Fruit fly (Drosophila melanogaster) Kc167 (cell line): ENCODE data around the gene CG4968.

ENCODE experiments used
- Myc ChIP-seq: fragments of >200 bp; optimal IDR thresholded peaks from 2 replicates; lab custom pipeline; 2017; ENCODE audit warnings: missing external identifiers
- Sin3A ChIP-seq: fragments of >200 bp; optimal IDR thresholded peaks from 2 replicates; lab custom pipeline; 2018; ENCODE audit warnings: missing external identifiers
- h ChIP-seq: fragments of >200 bp; optimal IDR thresholded peaks from 3 replicates; lab custom pipeline; 2018; ENCODE audit warnings: missing external identifiers
- insv ChIP-seq: fragments of >200 bp; optimal IDR thresholded peaks from 3 replicates; lab custom pipeline; 2018; ENCODE audit warnings: missing external identifiers
- psq ChIP-seq: fragments of >200 bp; optimal IDR thresholded peaks from 2 replicates; lab custom pipeline; 2017; ENCODE audit warnings: missing external identifiers
- ttk ChIP-seq: sonication (Bioruptor generic); optimal IDR thresholded peaks from 2 replicates; lab custom pipeline; 2017; ENCODE audit warnings: missing external identifiers

Gene CG4968

DNA sequence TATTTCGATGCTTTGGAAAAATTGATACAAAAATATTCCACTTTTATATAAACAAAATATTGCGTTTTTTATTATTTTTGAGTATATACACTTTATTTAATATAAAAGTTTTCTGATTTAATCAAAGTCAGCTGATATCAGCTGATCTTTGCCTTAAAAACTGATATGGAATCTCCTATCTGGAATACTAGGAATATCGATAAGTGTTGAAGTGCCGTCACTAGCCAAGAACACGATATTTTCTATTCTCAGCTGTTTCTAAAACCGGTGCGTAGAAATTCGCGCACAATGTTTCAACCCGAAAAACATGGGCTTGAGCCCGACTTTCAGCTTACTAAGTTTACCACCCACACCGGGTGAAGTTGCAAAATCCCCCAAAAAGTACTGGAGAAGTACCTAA, 35.7 kb downstream of the CG4968 start, which contains the start of gene Sps2:
Gene Sps2 (plus strand): TSS at position 124 of the 400 bp plus-strand sequence.
- TF ChIP-seq Sin3A (lab: Kevin White, UChicago) (no peak), psq (lab: Kevin White, UChicago) (no peak), insv (no peak), Myc (no peak), ttk (lab: Kevin White, UChicago) (no peak)

DNA sequence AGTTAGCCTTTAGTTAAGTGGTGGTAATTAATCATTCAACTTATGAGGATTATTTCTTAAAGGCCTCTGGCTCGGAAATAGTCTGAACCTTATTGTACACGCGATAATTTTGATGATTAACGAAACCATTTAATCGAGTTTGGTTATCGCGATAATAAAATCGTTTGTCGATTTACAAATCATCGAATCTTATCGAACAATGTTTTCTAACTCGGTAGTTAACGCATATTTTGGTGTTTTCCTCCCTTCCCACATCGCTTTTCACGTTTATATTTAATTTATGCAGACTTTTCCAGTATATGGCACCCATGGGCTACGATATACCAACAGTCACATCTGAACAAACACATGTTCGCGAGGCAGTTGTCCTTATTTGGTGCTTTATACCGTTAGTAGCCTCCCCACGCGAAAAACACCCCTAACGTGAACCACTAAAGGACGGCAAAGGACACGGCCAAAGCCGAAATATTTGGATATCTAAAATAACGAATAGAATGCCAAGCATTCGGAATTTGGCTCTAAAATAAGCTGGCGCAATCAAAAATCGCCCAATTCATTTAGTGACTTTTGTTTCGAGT, 37.4 kb downstream of the CG4968 start, which contains the start of gene Frmd5:
Gene Frmd5 (plus strand): TSS at position 414 of the 578 bp plus-strand sequence.
- no peak for TF ChIP-seq Myc
- TF ChIP-seq ttk (lab: Kevin White, UChicago): no peak
- no peak for TF ChIP-seq Sin3A (lab: Kevin White, UChicago)
- no peak for TF ChIP-seq h
- no peak for TF ChIP-seq psq (lab: Kevin White, UChicago)
- no peak for TF ChIP-seq insv

DNA sequence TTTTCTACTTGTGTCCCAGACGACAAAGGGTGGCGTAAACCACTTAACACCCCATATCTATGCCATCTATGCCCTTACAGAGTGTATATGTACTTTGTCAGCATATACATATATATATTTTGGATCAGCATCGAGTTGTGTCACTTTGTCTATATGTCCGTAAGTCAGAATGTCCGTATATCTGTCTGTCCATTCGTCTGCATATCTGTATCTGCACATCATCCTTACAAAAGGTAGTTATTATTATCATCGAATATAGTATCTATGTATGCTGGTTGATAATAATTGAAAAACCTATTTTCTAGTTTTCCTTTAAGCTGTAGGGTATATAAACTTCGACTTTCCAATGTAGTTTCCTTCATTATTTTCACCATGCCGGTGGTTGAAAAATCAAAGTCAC, 44.4 kb downstream of the CG4968 start:
- no peak for TF ChIP-seq Myc
- TF ChIP-seq psq (lab: Kevin White, UChicago): no peak
- no peak for TF ChIP-seq ttk (lab: Kevin White, UChicago)
- no peak for TF ChIP-seq h

DNA sequence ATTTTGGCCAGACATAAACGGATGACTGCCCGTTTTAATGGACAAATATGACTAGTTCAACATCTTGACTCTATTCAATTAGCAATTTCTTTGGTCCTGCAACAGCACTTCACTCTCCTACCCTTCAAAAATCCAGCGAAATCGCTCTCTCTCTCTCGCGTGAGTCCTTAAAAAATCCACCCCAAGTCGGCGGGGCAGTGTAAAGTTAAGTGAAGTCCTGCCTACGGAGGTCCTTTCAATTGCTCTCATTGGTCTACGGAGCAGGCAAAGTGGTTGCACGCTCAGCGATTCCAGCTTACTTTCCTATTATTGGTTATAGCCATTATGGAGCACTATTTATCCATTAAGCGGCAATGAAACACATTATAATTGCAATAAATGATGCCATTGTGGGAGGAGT, 47.1 kb downstream of the CG4968 start, which contains the start of gene CG34367:
Gene CG34367 (minus strand): TSS at position 35 of the 400 bp plus-strand sequence.
- TF ChIP-seq Sin3A (lab: Kevin White, UChicago) (no peak), Myc (no peak), insv (no peak), h (no peak), psq (lab: Kevin White, UChicago) (no peak), ttk (lab: Kevin White, UChicago) (no peak)

DNA sequence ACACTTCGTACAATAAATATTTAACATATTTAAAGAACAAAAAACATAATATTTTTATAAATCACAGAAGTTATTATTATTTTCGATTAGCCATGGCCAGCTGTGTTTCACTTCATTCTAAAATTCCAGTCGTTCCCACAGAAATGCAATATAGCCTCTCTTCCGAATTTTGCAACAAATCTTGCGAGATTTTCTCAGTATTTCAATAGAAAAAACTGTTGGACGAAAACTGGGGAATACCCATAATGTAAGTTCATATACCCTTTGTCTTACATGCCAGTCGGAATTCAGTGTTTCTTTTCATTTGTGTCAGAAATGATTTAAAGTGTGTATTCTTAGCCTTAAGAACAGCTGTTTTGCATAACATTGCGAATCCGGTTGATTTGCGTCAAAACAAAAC, 49.8 kb downstream of the CG4968 start, which contains the start of the genes CtsL4 and ClpP:
Gene CtsL4 (minus strand): TSS at position 90 of the 400 bp plus-strand sequence.
Gene ClpP (plus strand): TSS at position 288 of the 400 bp plus-strand sequence.
- no peak for TF ChIP-seq ttk (lab: Kevin White, UChicago)
- no peak for TF ChIP-seq psq (lab: Kevin White, UChicago)
- no peak for TF ChIP-seq insv
